Worm (Caenorhabditis elegans) whole organism, L1 larva: ENCODE results near the gene nhr-119.

Experiments used
- hlh-4 ChIP-seq: sonication (generic microtip); optimal IDR thresholded peaks from 2 replicates; lab custom pipeline; 2016; ENCODE audit warnings: mild to moderate bottlenecking, missing genetic modification characterization, missing compliant biosample characterization
- lin-39 ChIP-seq: fragments of 150-350 bp; optimal IDR thresholded peaks from 2 replicates; lab custom pipeline; 2014; ENCODE audit warnings: missing biosample characterization, missing genetic modification reagents, missing genetic modification characterization
- mdl-1 ChIP-seq, 2 experiments: fragments of 150-350 bp; optimal IDR thresholded peaks; 2 replicates each; lab custom pipeline; 2014 to 2017; ENCODE audit warnings: missing biosample characterization in 2 of 2, missing genetic modification characterization in 2 of 2, inconsistent platforms in 1 of 2
- mef-2 ChIP-seq: fragments of 150-350 bp; optimal IDR thresholded peaks from 2 replicates; lab custom pipeline; 2014; ENCODE audit warnings: missing biosample characterization, missing genetic modification characterization
- mep-1 ChIP-seq: fragments of 150-350 bp; optimal IDR thresholded peaks from 2 replicates; lab custom pipeline; 2014; ENCODE audit warnings: missing biosample characterization, missing genetic modification characterization
- nhr-11 ChIP-seq: fragments of 150-350 bp; optimal IDR thresholded peaks from 2 replicates; lab custom pipeline; 2014; ENCODE audit warnings: missing biosample characterization, missing genetic modification characterization
- nhr-20 ChIP-seq: sonication (generic microtip); optimal IDR thresholded peaks from 2 replicates; lab custom pipeline; 2016; ENCODE audit warnings: mild to moderate bottlenecking, missing genetic modification characterization, missing compliant biosample characterization
- nhr-28 ChIP-seq: fragments of 150-350 bp; optimal IDR thresholded peaks from 2 replicates; lab custom pipeline; 2014; ENCODE audit warnings: missing biosample characterization, missing genetic modification characterization
- unc-130 ChIP-seq: fragments of 150-350 bp; optimal IDR thresholded peaks from 2 replicates; lab custom pipeline; 2017; ENCODE audit warnings: missing biosample characterization, missing genetic modification characterization, inconsistent platforms
- unc-62 ChIP-seq: fragments of 150-350 bp; optimal IDR thresholded peaks from 2 replicates; lab custom pipeline; 2014; ENCODE audit warnings: missing biosample characterization, missing genetic modification reagents, missing genetic modification characterization
- vab-15 ChIP-seq: sonication (generic microtip); optimal IDR thresholded peaks from 2 replicates; lab custom pipeline; 2017; ENCODE audit warnings: missing genotype, mild to moderate bottlenecking, missing genetic modification characterization, missing compliant biosample characterization
- xbp-1 ChIP-seq: sonication (generic microtip); optimal IDR thresholded peaks from 2 replicates; lab custom pipeline; 2016; ENCODE audit warnings: missing genetic modification characterization, missing compliant biosample characterization

ce11 chrII:2756351-2756750, 44.0 kb downstream of the nhr-119 start:
- TF ChIP-seq unc-130 (tag; lab: Kevin White, UChicago) (no peak), lin-39 (no peak), mep-1 (tag; lab: Kevin White, UChicago) (no peak), unc-62 (no peak), mef-2 (tag; lab: Kevin White, UChicago) (no peak), nhr-28 (tag; lab: Kevin White, UChicago) (no peak), xbp-1 (tag; lab: Kevin White, UChicago) (no peak), hlh-4 (tag; lab: Kevin White, UChicago) (no peak), nhr-11 (tag; lab: Kevin White, UChicago) (no peak), vab-15 (tag; lab: Kevin White, UChicago) (no peak), mdl-1 (tag; optimal IDR thresholded peaks at IDR 0.05; lab: Kevin White, UChicago) (no peak), nhr-20 (tag; lab: Kevin White, UChicago) (no peak)
